Worm (Caenorhabditis elegans): ENCODE measurements around the gene Y41G9A.10.

Y41G9A.10 gene

DNA sequence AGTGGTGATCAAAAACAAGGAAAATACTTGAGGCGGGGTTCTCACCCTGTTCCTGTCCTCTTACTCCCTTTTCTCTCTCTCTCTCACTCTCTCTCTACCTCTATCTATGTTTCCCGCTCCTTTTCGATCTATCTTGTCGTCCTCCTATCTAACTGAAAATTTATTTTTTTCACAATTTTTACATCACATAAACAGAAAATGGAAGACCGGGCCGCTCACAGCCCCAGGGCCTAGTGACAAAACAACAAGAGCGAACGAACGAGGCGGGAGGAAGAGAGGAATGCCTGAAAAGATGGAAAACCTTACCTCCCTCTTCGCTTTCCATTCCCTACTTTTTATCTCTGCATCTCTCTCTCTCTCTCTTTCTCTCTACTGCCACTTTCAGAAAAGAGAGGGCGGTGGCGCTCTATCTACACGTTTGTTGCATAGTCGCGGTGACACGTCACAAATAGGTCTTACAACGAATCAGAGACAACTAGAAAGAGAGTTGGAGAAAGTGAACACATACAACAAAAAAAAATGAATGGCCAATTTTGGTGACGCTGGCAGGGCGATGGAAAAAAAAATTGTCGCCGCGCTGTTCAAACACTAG is 24.5 kb upstream of the Y41G9A.10 start (continued):
- TF ChIP-seq mxl-3 (GFP tag; optimal IDR thresholded peaks at IDR 0.05) (peak; percentile 24), T26A8.4 (GFP tag; IDR thresholded peaks at IDR 0.05) (peak; percentile 9; the same call in 1 of the 2 replicates), hmg-1.1 (GFP tag; IDR thresholded peaks at IDR 0.05) (0 out of 2 replicates have a peak, but pooled peaks have one; percentile 15)

DNA sequence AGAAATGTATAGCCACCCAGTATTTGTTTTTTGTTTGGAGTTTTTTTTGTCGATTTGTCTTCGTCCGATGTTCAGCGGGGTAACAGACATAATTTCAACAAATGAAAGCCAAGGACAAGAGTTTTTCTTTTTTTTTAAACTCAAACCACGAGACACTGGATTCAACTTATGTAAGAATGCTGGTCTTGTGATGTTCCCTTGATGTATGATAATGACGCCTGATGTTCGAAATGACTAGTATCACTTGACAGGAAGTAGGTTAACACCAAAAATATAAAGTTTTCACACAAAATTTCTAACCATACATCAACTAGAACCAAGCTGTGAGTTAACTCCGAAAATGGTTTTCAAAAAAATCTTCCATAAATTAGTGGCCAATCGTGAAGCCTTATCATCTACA is 23.9 kb upstream of the Y41G9A.10 start:
- TF ChIP-seq nhr-25 (tag; optimal IDR thresholded peaks at IDR 0.05; ENCODE audit: borderline replicate concordance, insufficient read depth) (no peak), unc-130 (GFP tag; optimal IDR thresholded peaks at IDR 0.05) (no peak), dve-1 (tag; optimal IDR thresholded peaks at IDR 0.05; ENCODE audit: insufficient read depth) (peak; percentile 16), sdz-12 (GFP tag; optimal IDR thresholded peaks at IDR 0.05) (no peak), nhr-28 (tag; optimal IDR thresholded peaks at IDR 0.05) (peak; percentile 2), nhr-41 (GFP tag; IDR thresholded peaks at IDR 0.05) (no peak), mdt-29 (GFP tag; IDR thresholded peaks at IDR 0.05) (0 out of 2 replicates have a peak, but pooled peaks have one; percentile 28), vab-7 (GFP tag; IDR thresholded peaks at IDR 0.05) (no peak), mdl-1 (tag; optimal IDR thresholded peaks at IDR 0.05) (no peak), snpc-4 (tag; optimal IDR thresholded peaks at IDR 0.05) (no peak), dmd-6 (GFP tag; IDR thresholded peaks at IDR 0.05) (peak; percentile 25; the same call in 1 of the 2 replicates), F10B5.3 (tag; optimal IDR thresholded peaks at IDR 0.05) (no peak), ceh-62 (tag; optimal IDR thresholded peaks at IDR 0.05) (no peak), cey-2 (tag; optimal IDR thresholded peaks at IDR 0.05; ENCODE audit: borderline replicate concordance, insufficient read depth) (no peak), hlh-30 (tag; optimal IDR thresholded peaks at IDR 0.05; ENCODE audit: insufficient read depth) (peak; percentile 91), hif-1 (tag; optimal IDR thresholded peaks at IDR 0.05) (no peak), mep-1 (tag; optimal IDR thresholded peaks at IDR 0.05) (peak; percentile 13), ZK546.5 (tag; optimal IDR thresholded peaks at IDR 0.05) (no peak)

DNA sequence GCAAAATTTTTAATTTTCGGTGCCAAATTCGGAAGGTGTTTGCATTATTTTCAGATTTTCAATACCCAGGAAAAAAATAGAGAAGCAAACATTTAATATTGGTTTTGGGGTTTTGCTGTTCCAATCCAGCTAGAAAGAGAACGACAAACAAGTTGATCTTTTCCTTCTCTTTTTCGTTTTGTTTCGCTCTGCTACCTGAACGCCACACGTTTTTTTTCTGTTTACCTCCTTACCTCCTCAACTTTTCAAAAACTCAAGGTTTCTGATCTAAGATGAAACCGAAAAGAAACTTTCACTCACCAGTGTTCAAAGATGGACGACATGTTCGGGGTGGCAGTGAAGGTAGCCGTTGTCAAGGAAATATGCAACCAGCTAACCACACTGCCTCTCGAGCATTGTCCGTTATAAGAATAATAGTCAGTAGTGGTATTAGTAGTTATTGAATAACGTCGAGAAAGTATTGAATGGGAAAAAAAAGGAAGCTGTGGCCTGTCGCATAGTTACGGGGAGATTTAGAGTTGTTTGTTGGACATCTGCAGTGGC is 23.2 kb upstream of the Y41G9A.10 start:
- TF ChIP-seq madf-9 (GFP tag; conservative IDR thresholded peaks at IDR 0.05) (no peak), hmg-1.1 (GFP tag; IDR thresholded peaks at IDR 0.05) (peak; percentile 8)

DNA sequence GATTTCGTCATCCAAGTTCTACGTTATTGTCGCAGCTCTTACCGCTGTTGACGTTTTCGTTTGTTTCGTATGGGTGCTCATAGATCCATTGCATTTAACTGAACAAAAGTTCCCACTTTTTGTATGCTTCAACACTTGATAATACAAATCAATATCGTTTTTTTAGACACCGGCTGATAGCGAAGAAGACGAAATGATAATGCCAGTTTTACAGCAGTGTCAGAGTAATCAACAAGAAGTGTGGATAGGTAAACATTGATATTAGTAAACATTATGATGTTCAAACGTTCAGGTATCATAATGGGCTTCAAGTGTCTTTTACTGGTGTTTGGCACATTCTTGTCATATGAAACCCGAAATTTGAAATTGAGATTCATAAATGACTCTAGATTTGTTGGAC is 19.9 kb upstream of the Y41G9A.10 start:
- TF ChIP-seq lim-7 (GFP tag; IDR thresholded peaks at IDR 0.05): no peak
- no peak for TF ChIP-seq lin-15B (tag; optimal IDR thresholded peaks at IDR 0.05)
- no peak for TF ChIP-seq daf-12 (tag; optimal IDR thresholded peaks at IDR 0.05)
- no peak for TF ChIP-seq dmd-6 (GFP tag; IDR thresholded peaks at IDR 0.05)
- no peak for TF ChIP-seq vab-7 (GFP tag; IDR thresholded peaks at IDR 0.05)
- peak; percentile 58 for TF ChIP-seq dve-1 (tag; optimal IDR thresholded peaks at IDR 0.05; ENCODE audit: insufficient read depth)
- TF ChIP-seq pqm-1 (tag; optimal IDR thresholded peaks at IDR 0.05): peak; percentile 50
- no peak for TF ChIP-seq egl-27 (tag; optimal IDR thresholded peaks at IDR 0.05)
- no peak for TF ChIP-seq dpl-1 (GFP tag; optimal IDR thresholded peaks at IDR 0.05)
- TF ChIP-seq mxl-2 (GFP tag; conservative IDR thresholded peaks at IDR 0.05): no peak
- TF ChIP-seq hlh-30 (tag; optimal IDR thresholded peaks at IDR 0.05; ENCODE audit: insufficient read depth): peak; percentile 6
- no peak for TF ChIP-seq snpc-1.2 (GFP tag; IDR thresholded peaks at IDR 0.05)
- TF ChIP-seq fos-1 (tag; optimal IDR thresholded peaks at IDR 0.05): no peak
- no peak for TF ChIP-seq ztf-7 (tag; optimal IDR thresholded peaks at IDR 0.05)
- TF ChIP-seq gei-8 (GFP tag; optimal IDR thresholded peaks at IDR 0.05): no peak
- no peak for TF ChIP-seq daf-16 (GFP tag; optimal IDR thresholded peaks at IDR 0.05)
- TF ChIP-seq daf-16 (tag; optimal IDR thresholded peaks at IDR 0.05): peak; percentile 99
- no peak for TF ChIP-seq lsy-2 (tag; optimal IDR thresholded peaks at IDR 0.05)
- TF ChIP-seq mes-2 (tag; optimal IDR thresholded peaks at IDR 0.05; ENCODE audit: poor library complexity, severe bottlenecking): no peak
- no peak for TF ChIP-seq F10B5.3 (tag; optimal IDR thresholded peaks at IDR 0.05)
- no peak for TF ChIP-seq ceh-32 (tag; optimal IDR thresholded peaks at IDR 0.05; ENCODE audit: poor library complexity)
- TF ChIP-seq dmd-9 (GFP tag; IDR thresholded peaks at IDR 0.05): no peak
- TF ChIP-seq ceh-82 (tag; optimal IDR thresholded peaks at IDR 0.05): no peak
- TF ChIP-seq php-3 (GFP tag; IDR thresholded peaks at IDR 0.05): 0 out of 2 replicates have a peak, but pooled peaks have one; percentile 48
- TF ChIP-seq hlh-11 (tag; optimal IDR thresholded peaks at IDR 0.05): peak; percentile 37
- no peak for TF ChIP-seq ZK546.5 (tag; optimal IDR thresholded peaks at IDR 0.05)
- no peak for TF ChIP-seq lin-1 (GFP tag; IDR thresholded peaks at IDR 0.05)

Measured in whole organism, L4 larva.